Fruit fly (Drosophila melanogaster): ENCODE results near the gene CG42266.

Gene CG42266

dm6 chr2L:16315844-16316243, 24.3 kb downstream of the CG42266 start:
- no peak for TF ChIP-seq sage (GFP tag; optimal IDR thresholded peaks at IDR 0.05)
- no peak for TF ChIP-seq usp (GFP tag; optimal IDR thresholded peaks at IDR 0.05)
- no peak for TF ChIP-seq dmrt93B (GFP tag; optimal IDR thresholded peaks at IDR 0.05)
- no peak for TF ChIP-seq N (GFP tag; optimal IDR thresholded peaks at IDR 0.05)
- TF ChIP-seq Myc (optimal IDR thresholded peaks at IDR 0.05) = no peak
- no peak for TF ChIP-seq Hnf4 (GFP tag; optimal IDR thresholded peaks at IDR 0.05)
- no peak for TF ChIP-seq Jra (GFP tag; optimal IDR thresholded peaks at IDR 0.05)
- TF ChIP-seq pan (optimal IDR thresholded peaks at IDR 0.05) = no peak
- TF ChIP-seq woc (GFP tag; optimal IDR thresholded peaks at IDR 0.05) = no peak
- no peak for TF ChIP-seq lola (GFP tag; optimal IDR thresholded peaks at IDR 0.05)
- TF ChIP-seq Abd-B (GFP tag; optimal IDR thresholded peaks at IDR 0.05) = no peak
- TF ChIP-seq jim (GFP tag; optimal IDR thresholded peaks at IDR 0.05) = no peak
- TF ChIP-seq Dif (GFP tag; optimal IDR thresholded peaks at IDR 0.05; ENCODE audit: partially characterized antibody) = no peak

DNA sequence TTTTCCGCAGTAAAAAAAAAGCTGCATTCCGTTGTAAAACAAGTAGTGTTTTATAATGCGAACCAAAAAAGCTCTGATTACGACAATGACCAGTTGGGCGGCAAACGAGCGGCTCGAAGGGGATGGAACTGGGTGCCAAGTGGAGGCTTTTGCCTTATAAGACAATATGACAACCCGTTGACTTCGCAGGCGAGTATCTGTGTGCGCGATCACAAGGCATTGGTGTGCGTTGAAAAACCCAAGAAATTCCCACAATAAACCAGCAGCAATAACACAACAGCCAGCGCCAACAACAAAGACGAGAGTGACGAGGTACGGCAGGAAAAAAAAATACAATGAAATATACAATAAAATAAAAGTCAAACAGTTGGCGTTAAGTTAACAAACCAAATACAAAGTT, 25.1 kb downstream of the CG42266 start:
- TF ChIP-seq dl (GFP tag; optimal IDR thresholded peaks at IDR 0.05; ENCODE audit: insufficient read depth in 1 of 2, partially characterized antibody in 2 of 2) = peak; percentile 66 to 86
- TF ChIP-seq Dfd (GFP tag; optimal IDR thresholded peaks at IDR 0.05) = no peak
- TF ChIP-seq h (GFP tag; optimal IDR thresholded peaks at IDR 0.05) = peak; percentile 31
- TF ChIP-seq N (GFP tag; optimal IDR thresholded peaks at IDR 0.05) = no peak
- no peak for TF ChIP-seq lola (GFP tag; optimal IDR thresholded peaks at IDR 0.05)
- TF ChIP-seq Hnf4 (GFP tag; optimal IDR thresholded peaks at IDR 0.05) = no peak
- peak; percentile 29 for TF ChIP-seq sage (GFP tag; optimal IDR thresholded peaks at IDR 0.05)
- TF ChIP-seq fru (GFP tag; optimal IDR thresholded peaks at IDR 0.05) = peak; percentile 68
- TF ChIP-seq CG9705 (GFP tag; optimal IDR thresholded peaks at IDR 0.05) = peak; percentile 18
- TF ChIP-seq foxo (GFP tag; optimal IDR thresholded peaks at IDR 0.05) = peak in 1 of 2 experiments; percentile 23
- TF ChIP-seq Rel (GFP tag; optimal IDR thresholded peaks at IDR 0.05) = no peak
- TF ChIP-seq Rel (tag; optimal IDR thresholded peaks at IDR 0.05) = peak; percentile 95
- TF ChIP-seq dmrt93B (GFP tag; optimal IDR thresholded peaks at IDR 0.05) = no peak
- peak; percentile 28 for TF ChIP-seq Sp1 (GFP tag; optimal IDR thresholded peaks at IDR 0.05)
- TF ChIP-seq Myc (optimal IDR thresholded peaks at IDR 0.05) = no peak
- peak; percentile 0 for TF ChIP-seq woc (GFP tag; optimal IDR thresholded peaks at IDR 0.05)

- TF ChIP-seq sv (GFP tag; optimal IDR thresholded peaks at IDR 0.05) (no peak), tai (GFP tag; optimal IDR thresholded peaks at IDR 0.05) (no peak), h (GFP tag; optimal IDR thresholded peaks at IDR 0.05) (no peak), dsf (GFP tag; optimal IDR thresholded peaks at IDR 0.05; ENCODE audit: borderline replicate concordance) (no peak), N (GFP tag; optimal IDR thresholded peaks at IDR 0.05) (no peak), OdsH (GFP tag; optimal IDR thresholded peaks at IDR 0.05) (no peak), rgr (GFP tag; optimal IDR thresholded peaks at IDR 0.05) (peak; percentile 38), sage (GFP tag; optimal IDR thresholded peaks at IDR 0.05) (peak; percentile 49), pan (optimal IDR thresholded peaks at IDR 0.05) (no peak), foxo (GFP tag; optimal IDR thresholded peaks at IDR 0.05) (peak in 1 of 2 experiments; percentile 17), Mio (GFP tag; optimal IDR thresholded peaks at IDR 0.05) (no peak), CrebA (GFP tag; optimal IDR thresholded peaks at IDR 0.05; ENCODE audit: borderline replicate concordance) (no peak), GATAd (GFP tag; optimal IDR thresholded peaks at IDR 0.05) (no peak), Hnf4 (GFP tag; optimal IDR thresholded peaks at IDR 0.05) (peak; percentile 25), Hr83 (GFP tag; optimal IDR thresholded peaks at IDR 0.05; ENCODE audit: poor library complexity, severe bottlenecking) (peak; percentile 42), Sp1 (GFP tag; optimal IDR thresholded peaks at IDR 0.05) (no peak), Vsx2 (GFP tag; optimal IDR thresholded peaks at IDR 0.05; ENCODE audit: partially characterized antibody) (no peak), CG9705 (GFP tag; optimal IDR thresholded peaks at IDR 0.05) (no peak), Jra (GFP tag; optimal IDR thresholded peaks at IDR 0.05) (peak; percentile 23), Rel (GFP tag; optimal IDR thresholded peaks at IDR 0.05) (no peak), Rel (tag; optimal IDR thresholded peaks at IDR 0.05) (peak; percentile 99), lola (GFP tag; optimal IDR thresholded peaks at IDR 0.05) (no peak), dmrt93B (GFP tag; optimal IDR thresholded peaks at IDR 0.05) (no peak)
Observed at dm6 chr2L:16310648-16311047, 29.5 kb downstream of the CG42266 start, which contains the start of the genes cni and fzy. TSS of gene cni (minus strand) at chr2L:16310726. TSS of gene fzy (plus strand) at chr2L:16310956.

DNA sequence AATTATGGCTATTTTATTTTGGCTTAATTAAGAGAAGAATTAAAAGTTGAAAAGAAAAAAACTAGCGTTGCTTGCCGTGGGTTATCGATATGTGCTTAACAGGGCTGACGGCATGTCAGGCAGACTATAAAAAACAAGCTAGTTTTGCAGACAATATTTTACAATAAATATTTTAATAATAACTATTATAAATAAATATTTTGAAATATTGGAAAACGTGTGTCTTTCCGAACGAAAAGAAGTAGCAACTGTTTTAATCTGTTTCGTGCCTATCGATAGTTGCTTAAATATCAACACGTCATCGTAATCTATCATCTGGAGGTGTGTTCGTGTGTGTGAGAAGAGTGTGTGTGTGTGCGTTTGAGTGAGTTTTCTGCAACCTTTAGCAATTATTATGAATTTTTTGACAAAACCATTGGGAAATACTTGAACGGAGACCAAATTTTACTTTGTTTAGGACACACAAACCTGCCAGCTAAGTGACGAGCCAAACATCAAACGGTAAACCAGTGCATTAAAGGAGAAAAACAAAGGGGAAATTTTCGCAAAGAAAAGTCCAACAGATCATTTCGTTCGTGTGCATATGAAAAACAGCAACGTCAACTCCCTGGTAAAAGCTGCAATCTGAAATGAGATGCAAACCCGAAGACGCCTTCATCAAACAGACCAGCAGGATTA, 33.0 kb downstream of the CG42266 start, which contains the start of the genes CG5861 and Syx5:
Gene CG5861, minus strand, starts transcription at position 273 of the 678 bp plus-strand sequence.
Gene Syx5, plus strand, starts transcription at position 321 of the 678 bp plus-strand sequence.
- TF ChIP-seq dmrt93B (GFP tag; optimal IDR thresholded peaks at IDR 0.05) = no peak
- peak; percentile 53 for TF ChIP-seq CG9705 (GFP tag; optimal IDR thresholded peaks at IDR 0.05)
- peak; percentile 46 for TF ChIP-seq Sp1 (GFP tag; optimal IDR thresholded peaks at IDR 0.05)
- no peak for TF ChIP-seq Rel (GFP tag; optimal IDR thresholded peaks at IDR 0.05)
- TF ChIP-seq Rel (tag; optimal IDR thresholded peaks at IDR 0.05) = peak; percentile 42
- no peak for TF ChIP-seq sv (GFP tag; optimal IDR thresholded peaks at IDR 0.05)
- peak; percentile 59 for TF ChIP-seq Hnf4 (GFP tag; optimal IDR thresholded peaks at IDR 0.05)
- peak in 1 of 2 experiments; percentile 65 for TF ChIP-seq foxo (GFP tag; optimal IDR thresholded peaks at IDR 0.05)
- peak; percentile 6 for TF ChIP-seq CG32264 (GFP tag; optimal IDR thresholded peaks at IDR 0.05)
- TF ChIP-seq Jra (GFP tag; optimal IDR thresholded peaks at IDR 0.05) = peak; percentile 70
- no peak for TF ChIP-seq Hr78 (GFP tag; optimal IDR thresholded peaks at IDR 0.05)
- TF ChIP-seq Dif (GFP tag; optimal IDR thresholded peaks at IDR 0.05; ENCODE audit: partially characterized antibody) = peak; percentile 8
- TF ChIP-seq OdsH (GFP tag; optimal IDR thresholded peaks at IDR 0.05) = peak; percentile 25
- peak; percentile 70 for TF ChIP-seq HLH106 (tag; optimal IDR thresholded peaks at IDR 0.05)
- no peak for TF ChIP-seq h (GFP tag; optimal IDR thresholded peaks at IDR 0.05)
- peak; percentile 61 for TF ChIP-seq rgr (GFP tag; optimal IDR thresholded peaks at IDR 0.05)
- peak; percentile 63 for TF ChIP-seq sage (GFP tag; optimal IDR thresholded peaks at IDR 0.05)
- TF ChIP-seq woc (GFP tag; optimal IDR thresholded peaks at IDR 0.05) = peak; percentile 45
- TF ChIP-seq ey (GFP tag; optimal IDR thresholded peaks at IDR 0.05) = peak; percentile 30
- peak; percentile 66 for TF ChIP-seq psq (GFP tag; optimal IDR thresholded peaks at IDR 0.05)
- TF ChIP-seq Myc (optimal IDR thresholded peaks at IDR 0.05) = peak; percentile 38
- no peak for TF ChIP-seq Abd-B (GFP tag; optimal IDR thresholded peaks at IDR 0.05)
- no peak for TF ChIP-seq lola (GFP tag; optimal IDR thresholded peaks at IDR 0.05)
